Fruit fly (Drosophila melanogaster) whole organism, embryonic: ENCODE data around the gene Son.

Experiments
- Atf3 ChIP-seq: fragments of 200-800 bp; sonication (Bioruptor generic); optimal IDR thresholded peaks from 3 replicates; lab custom pipeline; 2016; ENCODE audit warnings: missing biosample characterization, missing genetic modification characterization
- CG10267 ChIP-seq: fragments of 200-800 bp; sonication (Bioruptor generic); optimal IDR thresholded peaks from 2 replicates; lab custom pipeline; 2018; ENCODE audit warnings: missing biosample characterization, mild to moderate bottlenecking, missing genetic modification characterization, moderate library complexity
- CG10959 ChIP-seq: fragments of 200-800 bp; sonication (Bioruptor generic); IDR thresholded peaks from 2 replicates; pipeline ENCODE4 v1.3.6; 2022; ENCODE audit warnings: missing biosample characterization, missing genetic modification characterization
- CG14050 ChIP-seq: fragments of 200-800 bp; sonication (Bioruptor generic); IDR thresholded peaks from 3 replicates; pipeline ENCODE4 v1.3.6; 2022; ENCODE audit warnings: missing biosample characterization, missing genetic modification characterization
- CG1603 ChIP-seq: fragments of 200-800 bp; sonication (Bioruptor generic); optimal IDR thresholded peaks from 2 replicates; lab custom pipeline; 2019; ENCODE audit warnings: missing biosample characterization, mild to moderate bottlenecking, missing genetic modification characterization, moderate library complexity
- CG1647 ChIP-seq: fragments of 200-800 bp; sonication (Bioruptor generic); optimal IDR thresholded peaks from 3 replicates; lab custom pipeline; 2016; ENCODE audit warnings: missing biosample characterization, missing genetic modification characterization
- CG16813 ChIP-seq: fragments of 200-800 bp; sonication (Bioruptor generic); IDR thresholded peaks from 3 replicates; pipeline ENCODE4 v1.3.6; 2022; ENCODE audit warnings: missing biosample characterization, missing genetic modification characterization; ENCODE audit not compliant: partially characterized antibody
- CG17612 ChIP-seq: fragments of 200-800 bp; sonication (Bioruptor generic); IDR thresholded peaks from 2 replicates; pipeline ENCODE4 v1.3.6; 2022; ENCODE audit warnings: missing biosample characterization, missing genetic modification characterization
- CG18599 ChIP-seq: fragments of 200-800 bp; sonication (Bioruptor generic); optimal IDR thresholded peaks from 3 replicates; lab custom pipeline; 2017; ENCODE audit warnings: missing biosample characterization, missing genetic modification characterization, mild to moderate bottlenecking, moderate library complexity, missing genetic modification reagents
- CG18764 ChIP-seq: fragments of 200-800 bp; sonication (Bioruptor generic); optimal IDR thresholded peaks from 3 replicates; lab custom pipeline; 2016; ENCODE audit warnings: missing biosample characterization, missing genetic modification characterization
- CG3065 ChIP-seq: fragments of 200-800 bp; sonication (Bioruptor generic); optimal IDR thresholded peaks from 2 replicates; lab custom pipeline; 2016; ENCODE audit warnings: missing biosample characterization, missing genetic modification characterization
- CG31224 ChIP-seq: fragments of 200-800 bp; sonication (Bioruptor generic); IDR thresholded peaks from 2 replicates; pipeline ENCODE4 v1.3.6; 2022; ENCODE audit warnings: missing biosample characterization, missing genetic modification characterization
- CG4730 ChIP-seq: fragments of 200-800 bp; sonication (Bioruptor generic); IDR thresholded peaks from 2 replicates; pipeline ENCODE4 v1.3.6; 2022; ENCODE audit warnings: missing biosample characterization, missing genetic modification characterization
- CG5953 ChIP-seq: fragments of 200-800 bp; sonication (Bioruptor generic); IDR thresholded peaks from 2 replicates; pipeline ENCODE4 v1.3.6; 2022; ENCODE audit warnings: missing biosample characterization, missing genetic modification characterization
- CG6175 ChIP-seq: fragments of 200-800 bp; sonication (Bioruptor generic); IDR thresholded peaks from 3 replicates; pipeline ENCODE4 v1.3.6; 2022; ENCODE audit warnings: missing biosample characterization, missing genetic modification characterization
- CG6254 ChIP-seq: fragments of 200-800 bp; sonication (Bioruptor generic); optimal IDR thresholded peaks from 3 replicates; lab custom pipeline; 2017; ENCODE audit warnings: mild to moderate bottlenecking, missing biosample characterization, missing genetic modification reagents, missing genetic modification characterization
- CG6272 ChIP-seq: fragments of 200-800 bp; sonication (Bioruptor generic); IDR thresholded peaks from 2 replicates; pipeline ENCODE4 v1.3.6; 2022; ENCODE audit warnings: missing biosample characterization, missing genetic modification characterization
- CG6654 ChIP-seq: fragments of 200-800 bp; sonication (Bioruptor generic); optimal IDR thresholded peaks from 2 replicates; lab custom pipeline; 2017; ENCODE audit warnings: missing biosample characterization, mild to moderate bottlenecking, missing genetic modification characterization
- CG7928 ChIP-seq: fragments of 200-800 bp; sonication (Bioruptor generic); optimal IDR thresholded peaks from 2 replicates; lab custom pipeline; 2017; ENCODE audit warnings: missing biosample characterization, mild to moderate bottlenecking, missing genetic modification characterization
- CG7963 ChIP-seq: fragments of 200-800 bp; sonication (Bioruptor generic); IDR thresholded peaks from 3 replicates; pipeline ENCODE4 v1.3.6; 2022; ENCODE audit warnings: missing biosample characterization, missing genetic modification characterization; ENCODE audit not compliant: partially characterized antibody
- CG9609 ChIP-seq: fragments of 200-800 bp; sonication (Bioruptor generic); optimal IDR thresholded peaks from 3 replicates; lab custom pipeline; 2016; ENCODE audit warnings: missing biosample characterization, missing genetic modification characterization
- CoRest ChIP-seq: fragments of 200-800 bp; sonication (Bioruptor generic); optimal IDR thresholded peaks from 3 replicates; lab custom pipeline; 2018; ENCODE audit warnings: missing biosample characterization, mild to moderate bottlenecking, missing genetic modification characterization, moderate library complexity
- D19B ChIP-seq: fragments of 200-800 bp; sonication (Bioruptor generic); optimal IDR thresholded peaks from 2 replicates; lab custom pipeline; 2017; ENCODE audit warnings: missing biosample characterization, mild to moderate bottlenecking, missing genetic modification characterization
- E2f1 ChIP-seq: fragments of 200-800 bp; sonication (Bioruptor generic); IDR thresholded peaks from 2 replicates; pipeline ENCODE4 v1.3.6; 2022; ENCODE audit warnings: missing biosample characterization, missing genetic modification characterization
- Elba2 ChIP-seq: fragments of 200-800 bp; sonication (Bioruptor generic); optimal IDR thresholded peaks from 3 replicates; lab custom pipeline; 2016; ENCODE audit warnings: missing biosample characterization, missing genetic modification characterization
- Gug ChIP-seq: fragments of 200-800 bp; sonication (Bioruptor generic); IDR thresholded peaks from 4 replicates; pipeline ENCODE4 v1.3.6; 2022; ENCODE audit warnings: missing biosample characterization, missing genetic modification characterization
- HHEX ChIP-seq: fragments of 200-800 bp; sonication (Bioruptor generic); optimal IDR thresholded peaks from 3 replicates; lab custom pipeline; 2017; ENCODE audit warnings: missing biosample characterization, mild to moderate bottlenecking, missing genetic modification characterization, missing genetic modification reagents
- Lpt ChIP-seq: fragments of >200 bp; optimal IDR thresholded peaks from 2 replicates; lab custom pipeline; 2018; ENCODE audit warnings: missing biosample characterization, missing genetic modification characterization
- Ptx1 ChIP-seq: fragments of 200-800 bp; sonication (Bioruptor generic); IDR thresholded peaks from 2 replicates; pipeline ENCODE4 v1.3.6; 2022; ENCODE audit warnings: missing biosample characterization, missing genetic modification characterization
- Sin3A ChIP-seq: fragments of >200 bp; optimal IDR thresholded peaks from 2 replicates; lab custom pipeline; 2018
- Sry-β ChIP-seq: fragments of 200-800 bp; sonication (Bioruptor generic); optimal IDR thresholded peaks from 2 replicates; lab custom pipeline; 2018; ENCODE audit warnings: missing biosample characterization, mild to moderate bottlenecking, missing genetic modification characterization, moderate library complexity
- ato ChIP-seq: fragments of 200-800 bp; sonication (Bioruptor generic); IDR thresholded peaks from 2 replicates; pipeline ENCODE4 v1.3.6; 2022; ENCODE audit warnings: missing biosample characterization, missing genetic modification characterization; ENCODE audit not compliant: partially characterized antibody
- bab2 ChIP-seq: fragments of 200-800 bp; sonication (Bioruptor generic); optimal IDR thresholded peaks from 2 replicates; lab custom pipeline; 2016; ENCODE audit warnings: missing biosample characterization, missing genetic modification characterization
- br ChIP-seq: fragments of >200 bp; optimal IDR thresholded peaks from 2 replicates; lab custom pipeline; 2017
- chm ChIP-seq: fragments of 200-800 bp; sonication (Bioruptor generic); IDR thresholded peaks from 2 replicates; pipeline ENCODE4 v1.3.6; 2022; ENCODE audit warnings: missing biosample characterization, missing genetic modification characterization
- corto ChIP-seq: fragments of 200-800 bp; sonication (Bioruptor generic); optimal IDR thresholded peaks from 2 replicates; lab custom pipeline; 2016; ENCODE audit warnings: missing biosample characterization, mild to moderate bottlenecking, missing genetic modification characterization, moderate library complexity
- crc ChIP-seq: fragments of 200-800 bp; sonication (Bioruptor generic); optimal IDR thresholded peaks from 2 replicates; lab custom pipeline; 2016; ENCODE audit warnings: missing biosample characterization, missing genetic modification characterization
- dpn ChIP-seq, 2 experiments: fragments of 200-800 bp; sonication (Bioruptor generic); optimal IDR thresholded peaks; 3 replicates each; lab custom pipeline; 2016; ENCODE audit warnings: missing biosample characterization in 2 of 2, missing genetic modification characterization in 2 of 2
- eve ChIP-seq, 2 experiments: fragments of >200 bp; optimal IDR thresholded peaks; 2 replicates each; lab custom pipeline; 2017; ENCODE audit warnings: missing biosample characterization in 2 of 2, missing genetic modification characterization in 2 of 2
- fu2 ChIP-seq: fragments of 200-800 bp; sonication (Bioruptor generic); optimal IDR thresholded peaks from 2 replicates; lab custom pipeline; 2016; ENCODE audit warnings: missing biosample characterization, missing genetic modification characterization
- kay ChIP-seq: fragments of 200-800 bp; sonication (Bioruptor generic); optimal IDR thresholded peaks from 2 replicates; lab custom pipeline; 2016; ENCODE audit warnings: missing biosample characterization, missing genetic modification characterization
- oc ChIP-seq: fragments of 200-800 bp; sonication (Bioruptor generic); optimal IDR thresholded peaks from 2 replicates; lab custom pipeline; 2018; ENCODE audit warnings: missing biosample characterization, mild to moderate bottlenecking, missing genetic modification characterization, moderate library complexity
- pfk ChIP-seq: fragments of 200-800 bp; sonication (Bioruptor generic); optimal IDR thresholded peaks from 2 replicates; lab custom pipeline; 2018; ENCODE audit warnings: missing biosample characterization, mild to moderate bottlenecking, missing genetic modification characterization, moderate library complexity
- rib ChIP-seq: fragments of 200-800 bp; sonication (Bioruptor generic); IDR thresholded peaks from 2 replicates; pipeline ENCODE4 v1.3.6; 2022; ENCODE audit warnings: missing biosample characterization, missing genetic modification characterization
- ro ChIP-seq: fragments of 200-800 bp; sonication (Bioruptor generic); IDR thresholded peaks from 2 replicates; pipeline ENCODE4 v1.3.6; 2022; ENCODE audit warnings: missing biosample characterization, missing genetic modification characterization
- run ChIP-seq: fragments of 200-800 bp; sonication (Bioruptor generic); optimal IDR thresholded peaks from 3 replicates; lab custom pipeline; 2018; ENCODE audit warnings: missing biosample characterization, mild to moderate bottlenecking, missing genetic modification characterization
- salm ChIP-seq: fragments of 200-800 bp; sonication (Bioruptor generic); optimal IDR thresholded peaks from 2 replicates; lab custom pipeline; 2018; ENCODE audit warnings: missing biosample characterization, mild to moderate bottlenecking, missing genetic modification characterization
- sima ChIP-seq: fragments of 200-800 bp; sonication (Bioruptor generic); optimal IDR thresholded peaks from 2 replicates; lab custom pipeline; 2016; ENCODE audit warnings: missing biosample characterization, missing genetic modification characterization
- slp2 ChIP-seq: fragments of 200-800 bp; sonication (Bioruptor generic); optimal IDR thresholded peaks from 2 replicates; lab custom pipeline; 2016; ENCODE audit warnings: missing biosample characterization, missing genetic modification characterization
- tin ChIP-seq: fragments of 200-800 bp; sonication (Bioruptor generic); optimal IDR thresholded peaks from 3 replicates; lab custom pipeline; 2016; ENCODE audit warnings: missing biosample characterization, missing genetic modification characterization
- twi ChIP-seq: fragments of 200-800 bp; optimal IDR thresholded peaks from 2 replicates; lab custom pipeline; 2019; ENCODE audit warnings: missing biosample characterization, mild to moderate bottlenecking, missing genetic modification characterization, moderate library complexity
- vfl ChIP-seq: fragments of 200-800 bp; sonication (Bioruptor generic); optimal IDR thresholded peaks from 2 replicates; lab custom pipeline; 2016; ENCODE audit warnings: missing biosample characterization, missing genetic modification characterization

Gene Son

DNA sequence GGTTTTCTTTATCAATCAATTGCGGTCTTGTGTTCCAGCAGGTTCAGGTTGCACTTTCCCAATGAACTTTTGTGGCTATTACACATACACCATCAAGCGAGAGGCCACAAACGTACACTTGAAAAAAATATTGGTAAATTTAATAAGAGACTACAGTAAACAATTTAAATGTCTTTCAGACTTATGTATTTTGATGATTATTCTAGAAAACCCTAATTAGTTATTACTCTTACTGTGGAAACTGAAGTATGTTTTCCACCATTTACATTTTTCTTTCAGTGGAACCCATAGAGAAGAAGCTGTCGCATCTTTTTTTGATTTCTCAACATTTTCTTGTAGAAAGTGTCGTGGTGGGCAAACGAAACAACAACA lies 43.7 kb upstream of the Son start (continued):
- TF ChIP-seq rib (GFP tag; lab: Robert Waterston, UW) (peak; percentile 53; the same call in 1 of the 2 replicates), CG31224 (peak; percentile 74), CoRest (tag; lab: Kevin White, UChicago) (peak; percentile 95), crc (GFP tag; lab: Kevin White, UChicago) (peak; percentile 84), CG18599 (GFP tag; lab: Kevin White, UChicago) (peak; percentile 87), CG7928 (GFP tag; lab: Kevin White, UChicago) (peak; percentile 33), Ptx1 (GFP tag; lab: Robert Waterston, UW) (peak; percentile 92), run (peak; percentile 94), dpn (GFP tag; optimal IDR thresholded peaks at IDR 0.05; lab: Kevin White, UChicago) (peak; percentile 93 to 94), CG6272 (GFP tag; lab: Robert Waterston, UW) (peak; percentile 78), Lpt (GFP tag; lab: Kevin White, UChicago) (no peak), pfk (GFP tag; lab: Kevin White, UChicago) (no peak), CG14050 (GFP tag; lab: Robert Waterston, UW) (peak; percentile 84), CG17612 (GFP tag; lab: Robert Waterston, UW) (peak; percentile 75), ro (GFP tag; lab: Robert Waterston, UW) (peak; percentile 61), D19B (GFP tag; lab: Kevin White, UChicago) (peak; percentile 68), sima (GFP tag; lab: Kevin White, UChicago) (peak; percentile 85), Elba2 (no peak), CG7963 (GFP tag; lab: Robert Waterston, UW) (no peak), fu2 (GFP tag; lab: Kevin White, UChicago) (peak; percentile 79), ato (GFP tag; lab: Robert Waterston, UW) (no peak), CG6654 (GFP tag; lab: Kevin White, UChicago) (peak; percentile 77), Sry-β (GFP tag; lab: Kevin White, UChicago) (peak; percentile 59), HHEX (GFP tag; lab: Kevin White, UChicago) (peak; percentile 87), CG4730 (GFP tag; lab: Robert Waterston, UW) (peak; percentile 86), vfl (GFP tag; lab: Kevin White, UChicago) (peak; percentile 33), E2f1 (GFP tag; lab: Robert Waterston, UW) (peak; percentile 91), tin (peak; percentile 90), Atf3 (GFP tag; lab: Kevin White, UChicago) (peak; percentile 94), chm (GFP tag; lab: Robert Waterston, UW) (peak; percentile 87), twi (tag; lab: Kevin White, UChicago) (peak; percentile 83), CG1603 (tag; lab: Kevin White, UChicago) (peak; percentile 90), CG3065 (peak; percentile 82), slp2 (GFP tag; lab: Kevin White, UChicago) (peak; percentile 88), CG9609 (GFP tag; lab: Kevin White, UChicago) (peak; percentile 90), CG1647 (GFP tag; lab: Kevin White, UChicago) (peak; percentile 90), Sin3A (no peak), bab2 (GFP tag; lab: Kevin White, UChicago) (peak; percentile 95), kay (peak; percentile 82), oc (tag; lab: Kevin White, UChicago) (peak; percentile 95), CG16813 (GFP tag; lab: Robert Waterston, UW) (no peak), CG5953 (GFP tag; lab: Robert Waterston, UW) (peak; percentile 90), CG10959 (GFP tag; lab: Robert Waterston, UW) (peak; percentile 40), Gug (GFP tag; lab: Robert Waterston, UW) (peak; percentile 76), CG10267 (peak; percentile 88), salm (tag; lab: Kevin White, UChicago) (peak; percentile 94), corto (GFP tag; lab: Kevin White, UChicago) (no peak), CG6175 (GFP tag; lab: Robert Waterston, UW) (0 out of 3 replicates have a peak, but pooled peaks have one; percentile 64), CG18764 (GFP tag; lab: Kevin White, UChicago) (peak; percentile 88), br (lab: Kevin White, UChicago) (no peak), eve (GFP tag; optimal IDR thresholded peaks at IDR 0.05; lab: Kevin White, UChicago) (peak in 1 of 2 experiments; percentile 98), CG6254 (peak; percentile 93)
